Fruit fly (Drosophila melanogaster): Measurements from ENCODE around the gene bel.

The bel gene

dm6 chr3R:8652731-8653130, 7.8 kb downstream of the bel start, which contains the start of the genes Sys1 and Dhod (continued):
- TF ChIP-seq jumu (GFP tag; optimal IDR thresholded peaks at IDR 0.05) (peak; percentile 77), dati (GFP tag; IDR thresholded peaks at IDR 0.05) (no peak), Awh (GFP tag; IDR thresholded peaks at IDR 0.05) (0 out of 2 replicates have a peak, but pooled peaks have one; percentile 48), CG4730 (GFP tag; IDR thresholded peaks at IDR 0.05) (peak; percentile 53), HmgD (GFP tag; optimal IDR thresholded peaks at IDR 0.05) (peak; percentile 12), unc-4 (GFP tag; IDR thresholded peaks at IDR 0.05; ENCODE audit: partially characterized antibody) (peak; percentile 87)

- peak; percentile 99 for TF ChIP-seq CG9932 (GFP tag; IDR thresholded peaks at IDR 0.05)
- TF ChIP-seq z (GFP tag; IDR thresholded peaks at IDR 0.05), result peak; percentile 78; the same call in 2 of the 3 replicates
- peak; percentile 99 for TF ChIP-seq CG16815 (GFP tag; optimal IDR thresholded peaks at IDR 0.05)
- no peak for TF ChIP-seq D (optimal IDR thresholded peaks at IDR 0.05)
- TF ChIP-seq D (GFP tag; optimal IDR thresholded peaks at IDR 0.05), result peak; percentile 98
- peak; percentile 97 for TF ChIP-seq sima (GFP tag; optimal IDR thresholded peaks at IDR 0.05)
- TF ChIP-seq klu (GFP tag; IDR thresholded peaks at IDR 0.05), result peak; percentile 98
- peak; percentile 97 for TF ChIP-seq gcm2 (GFP tag; optimal IDR thresholded peaks at IDR 0.05)
- TF ChIP-seq Ada2b (GFP tag; IDR thresholded peaks at IDR 0.05), result peak; percentile 99
- TF ChIP-seq Fer2 (tag; optimal IDR thresholded peaks at IDR 0.05), result peak; percentile 98
- TF ChIP-seq CG11247 (GFP tag; IDR thresholded peaks at IDR 0.05), result peak; percentile 99
- peak; percentile 98 for TF ChIP-seq Mes4 (GFP tag; optimal IDR thresholded peaks at IDR 0.05)
- peak; percentile 89 for TF ChIP-seq CG14965 (GFP tag; optimal IDR thresholded peaks at IDR 0.05; ENCODE audit: borderline replicate concordance)
- peak; percentile 98 for TF ChIP-seq slou (GFP tag; optimal IDR thresholded peaks at IDR 0.05)
- peak; percentile 98 for TF ChIP-seq disco-r (GFP tag; optimal IDR thresholded peaks at IDR 0.05)
- TF ChIP-seq B-H2 (GFP tag; optimal IDR thresholded peaks at IDR 0.05), result peak; percentile 98
- TF ChIP-seq CG16813 (GFP tag; IDR thresholded peaks at IDR 0.05; ENCODE audit: partially characterized antibody), result peak; percentile 87
- peak; percentile 98 for TF ChIP-seq CG11093 (GFP tag; IDR thresholded peaks at IDR 0.05)
- peak in 1 of 2 experiments; percentile 98 for TF ChIP-seq Eip74EF (GFP tag; optimal IDR thresholded peaks at IDR 0.05)
- TF ChIP-seq CG15269 (tag; optimal IDR thresholded peaks at IDR 0.05), result peak; percentile 99
- TF ChIP-seq fd3F (GFP tag; optimal IDR thresholded peaks at IDR 0.05), result peak; percentile 99
- TF ChIP-seq dm (GFP tag; optimal IDR thresholded peaks at IDR 0.05), result peak; percentile 98
- peak; percentile 99 for TF ChIP-seq Optix (GFP tag; IDR thresholded peaks at IDR 0.05)
- peak; percentile 99 for TF ChIP-seq CG10147 (GFP tag; optimal IDR thresholded peaks at IDR 0.05)
- peak; percentile 92 for TF ChIP-seq CG17802 (tag; optimal IDR thresholded peaks at IDR 0.05)
- TF ChIP-seq slp2 (GFP tag; optimal IDR thresholded peaks at IDR 0.05), result peak; percentile 99
- TF ChIP-seq CG1602 (GFP tag; optimal IDR thresholded peaks at IDR 0.05), result peak; percentile 100
- TF ChIP-seq ham (GFP tag; IDR thresholded peaks at IDR 0.05), result peak; percentile 97
- TF ChIP-seq Hr39 (optimal IDR thresholded peaks at IDR 0.05), result no peak
- TF ChIP-seq CG10979 (tag; optimal IDR thresholded peaks at IDR 0.05), result peak; percentile 98
- peak; percentile 100 for TF ChIP-seq lilli (GFP tag; optimal IDR thresholded peaks at IDR 0.05)
- peak; percentile 97 for TF ChIP-seq CG6854 (GFP tag; optimal IDR thresholded peaks at IDR 0.05)
- peak; percentile 97 for TF ChIP-seq cas (GFP tag; IDR thresholded peaks at IDR 0.05)
- TF ChIP-seq ro (GFP tag; IDR thresholded peaks at IDR 0.05), result peak; percentile 97
- TF ChIP-seq CG15514 (GFP tag; optimal IDR thresholded peaks at IDR 0.05), result peak; percentile 95
- TF ChIP-seq CG3995 (GFP tag; optimal IDR thresholded peaks at IDR 0.05), result peak; percentile 89
- peak; percentile 98 for TF ChIP-seq sug (tag; optimal IDR thresholded peaks at IDR 0.05)
- peak; percentile 94 for TF ChIP-seq CG11560 (tag; IDR thresholded peaks at IDR 0.05)
- TF ChIP-seq btn (GFP tag; optimal IDR thresholded peaks at IDR 0.05), result peak; percentile 97
- peak; percentile 98 for TF ChIP-seq grau (tag; optimal IDR thresholded peaks at IDR 0.05)
- TF ChIP-seq Scr (GFP tag; IDR thresholded peaks at IDR 0.05; ENCODE audit: partially characterized antibody), result peak; percentile 87
- peak; percentile 72 for TF ChIP-seq bigmax (GFP tag; optimal IDR thresholded peaks at IDR 0.05)
- peak; percentile 92 for TF ChIP-seq CG10274 (GFP tag; optimal IDR thresholded peaks at IDR 0.05)
- TF ChIP-seq CG17612 (GFP tag; IDR thresholded peaks at IDR 0.05), result peak; percentile 98
These were observed 9.8 kb downstream of the bel start, which contains the start of the genes Mkk4 and SLIRP2 for dm6 chr3R:8650741-8651140. Gene Mkk4, minus strand, starts transcription at chr3R:8650796. Gene SLIRP2, plus strand, starts transcription at chr3R:8651084.
